Worm (Caenorhabditis elegans) whole organism, midembryonic: ENCODE results near the gene F28G4.4.

Experiments used
- T22C8.4 ChIP-seq: fragments of 200-800 bp; sonication (Bioruptor generic); IDR thresholded peaks from 2 replicates; pipeline ENCODE4 v1.3.6; 2022; ENCODE audit warnings: missing genetic modification characterization, missing compliant biosample characterization
- cog-1 ChIP-seq: sonication (generic microtip); optimal IDR thresholded peaks from 2 replicates; lab custom pipeline; 2016; ENCODE audit warnings: missing genetic modification characterization, missing compliant biosample characterization
- flt-1 ChIP-seq: fragments of 200-800 bp; sonication (Bioruptor generic); IDR thresholded peaks from 2 replicates; pipeline ENCODE4 v1.3.6; 2022; ENCODE audit warnings: missing genetic modification characterization, missing compliant biosample characterization
- klf-2 ChIP-seq: fragments of 200-800 bp; sonication (Bioruptor generic); conservative IDR thresholded peaks from 2 replicates; pipeline ENCODE4 v1.3.6; 2022; ENCODE audit warnings: missing genetic modification reagents, missing genetic modification characterization, missing compliant biosample characterization
- med-1 ChIP-seq: sonication (generic microtip); optimal IDR thresholded peaks from 2 replicates; lab custom pipeline; 2017; ENCODE audit warnings: missing genetic modification characterization, mild to moderate bottlenecking, missing compliant biosample characterization, antibody characterized with exemption, missing genetic modification reagents; ENCODE audit not compliant: insufficient read depth
- ref-1 ChIP-seq: fragments of 200-800 bp; sonication (Bioruptor generic); conservative IDR thresholded peaks from 2 replicates; pipeline ENCODE4 v1.3.6; 2022; ENCODE audit warnings: missing genetic modification reagents, missing genetic modification characterization, missing compliant biosample characterization
- tab-1 ChIP-seq: fragments of 200-800 bp; sonication (Bioruptor generic); IDR thresholded peaks from 2 replicates; pipeline ENCODE4 v1.3.6; 2022; ENCODE audit warnings: missing genetic modification characterization, missing compliant biosample characterization
- ztf-29 ChIP-seq: fragments of 200-800 bp; sonication (Bioruptor generic); IDR thresholded peaks from 2 replicates; pipeline ENCODE4 v1.3.6; 2022; ENCODE audit warnings: missing genetic modification reagents, missing genetic modification characterization, missing compliant biosample characterization

DNA sequence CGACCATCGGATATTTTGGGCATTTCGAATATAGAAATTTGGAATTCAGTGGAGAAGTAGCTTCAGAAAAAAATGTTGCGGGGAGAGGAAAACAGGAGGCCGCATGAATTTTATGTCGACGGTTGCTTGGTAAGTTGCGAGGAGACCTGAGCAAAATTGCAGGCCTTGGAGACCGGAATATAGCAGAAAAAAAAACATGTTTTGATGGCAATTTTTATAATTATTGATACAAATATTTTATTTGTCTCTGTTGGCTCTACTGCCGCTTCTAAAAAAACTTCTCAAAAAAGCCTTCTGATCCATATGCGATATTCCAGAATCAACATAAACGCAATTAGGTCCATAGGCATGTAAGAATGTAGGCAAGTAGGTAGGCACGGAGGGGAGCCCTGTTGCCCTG is 10.3 kb downstream of the F28G4.4 start, which contains the start of gene pacl-1:
- TF ChIP-seq flt-1 (no peak), cog-1 (no peak), tab-1 (no peak), ref-1 (GFP tag; lab: Robert Waterston, UW) (no peak), med-1 (GFP tag; lab: Kevin White, UChicago) (no peak), T22C8.4 (GFP tag; lab: Robert Waterston, UW) (no peak), klf-2 (no peak), ztf-29 (GFP tag; lab: Robert Waterston, UW) (no peak)
